Worm (Caenorhabditis elegans): ENCODE data around the gene lin-12.

lin-12 gene

ce11 chrIII:9053740-9054252 lies 17.5 kb downstream of the lin-12 start, which contains the start of gene R107.5 (continued):
- TF ChIP-seq sup-37 (GFP tag; optimal IDR thresholded peaks at IDR 0.05) (peak; percentile 65), hlh-4 (tag; optimal IDR thresholded peaks at IDR 0.05) (no peak), fkh-10 (GFP tag; optimal IDR thresholded peaks at IDR 0.05) (peak; percentile 4), pax-3 (tag; optimal IDR thresholded peaks at IDR 0.05) (peak; percentile 91), zag-1 (tag; optimal IDR thresholded peaks at IDR 0.05) (no peak), dpl-1 (GFP tag; optimal IDR thresholded peaks at IDR 0.05) (peak; percentile 71 to 77 (median 74)), C34B4.2 (tag; optimal IDR thresholded peaks at IDR 0.05) (peak; percentile 40), lin-35 (GFP tag; optimal IDR thresholded peaks at IDR 0.05) (peak; percentile 82 to 88), lin-15B (tag; optimal IDR thresholded peaks at IDR 0.05) (peak; percentile 40), tlp-1 (tag; optimal IDR thresholded peaks at IDR 0.05) (peak; percentile 22), nhr-77 (tag; optimal IDR thresholded peaks at IDR 0.05) (peak; percentile 68), lsy-2 (tag; optimal IDR thresholded peaks at IDR 0.05) (peak; percentile 81 to 90), unc-86 (tag; optimal IDR thresholded peaks at IDR 0.05) (peak; percentile 83), F16B12.6 (tag; optimal IDR thresholded peaks at IDR 0.05) (no peak), nhr-47 (tag; optimal IDR thresholded peaks at IDR 0.05) (peak; percentile 95), C16A3.4 (tag; optimal IDR thresholded peaks at IDR 0.05) (peak; percentile 83), nhr-85 (tag) (peak; percentile 98), rnt-1 (tag; optimal IDR thresholded peaks at IDR 0.05) (peak; percentile 83), nhr-90 (tag; optimal IDR thresholded peaks at IDR 0.05; ENCODE audit: poor library complexity) (peak; percentile 94), snpc-4 (tag; optimal IDR thresholded peaks at IDR 0.05) (peak; percentile 65), egl-13 (tag; optimal IDR thresholded peaks at IDR 0.05) (peak; percentile 73), unc-62 (GFP tag; optimal IDR thresholded peaks at IDR 0.05) (no peak), snu-23 (GFP tag; optimal IDR thresholded peaks at IDR 0.05) (peak; percentile 99), nhr-20 (tag; optimal IDR thresholded peaks at IDR 0.05) (peak; percentile 98), fkh-8 (tag; optimal IDR thresholded peaks at IDR 0.05) (peak; percentile 99), fkh-4 (tag; optimal IDR thresholded peaks at IDR 0.05; ENCODE audit: borderline replicate concordance) (no peak), xbp-1 (tag; optimal IDR thresholded peaks at IDR 0.05) (peak; percentile 86), mab-9 (GFP tag; IDR thresholded peaks at IDR 0.05) (peak; percentile 97), pag-3 (tag; optimal IDR thresholded peaks at IDR 0.05; ENCODE audit: borderline replicate concordance, insufficient read depth) (peak; percentile 27), tbx-2 (tag; optimal IDR thresholded peaks at IDR 0.05) (peak; percentile 89), elt-3 (tag; optimal IDR thresholded peaks at IDR 0.05) (peak in 4 of 6 experiments; percentile 50 to 96 (median 81)), lin-14 (GFP tag; optimal IDR thresholded peaks at IDR 0.05) (peak; percentile 98), nhr-19 (GFP tag; conservative IDR thresholded peaks at IDR 0.05) (peak; percentile 92), swsn-7 (tag; optimal IDR thresholded peaks at IDR 0.05) (peak; percentile 97), unc-98 (GFP tag; IDR thresholded peaks at IDR 0.05) (peak; percentile 54; the same call in 1 of the 2 replicates), aha-1 (tag; optimal IDR thresholded peaks at IDR 0.05) (peak; percentile 58), ztf-11 (tag; optimal IDR thresholded peaks at IDR 0.05) (peak in 1 of 2 experiments; percentile 65), sptf-1 (tag; optimal IDR thresholded peaks at IDR 0.05) (no peak), jun-1 (tag; optimal IDR thresholded peaks at IDR 0.05) (peak; percentile 91), ceh-82 (tag; optimal IDR thresholded peaks at IDR 0.05) (peak; percentile 66 to 88 (median 88)), ceh-8 (GFP tag; optimal IDR thresholded peaks at IDR 0.05) (peak; percentile 75), irx-1 (tag; optimal IDR thresholded peaks at IDR 0.05) (peak; percentile 83), isw-1 (GFP tag; IDR thresholded peaks at IDR 0.05) (peak; percentile 75), elt-2 (tag; optimal IDR thresholded peaks at IDR 0.05) (peak; percentile 75), ama-1 (optimal IDR thresholded peaks at IDR 0.05) (no peak), mep-1 (tag; optimal IDR thresholded peaks at IDR 0.05) (peak; percentile 94), Y116A8C.19 (tag; optimal IDR thresholded peaks at IDR 0.05; ENCODE audit: borderline replicate concordance) (no peak), nhr-11 (tag; optimal IDR thresholded peaks at IDR 0.05) (peak; percentile 22), lin-13 (GFP tag; optimal IDR thresholded peaks at IDR 0.05) (peak; percentile 89), unc-30 (tag; optimal IDR thresholded peaks at IDR 0.05) (no peak), ces-1 (GFP tag; optimal IDR thresholded peaks at IDR 0.05) (no peak), nhr-28 (tag; optimal IDR thresholded peaks at IDR 0.05) (no peak)
